Worm (Caenorhabditis elegans) whole organism, L1 larva: ENCODE results near the gene srn-1.

ENCODE experiments used
- C16A3.4 ChIP-seq: fragments of 150-350 bp; optimal IDR thresholded peaks from 2 replicates; lab custom pipeline; 2014; ENCODE audit warnings: missing biosample characterization, missing genetic modification characterization
- blmp-1 ChIP-seq: fragments of 150-350 bp; optimal IDR thresholded peaks from 2 replicates; lab custom pipeline; 2014; ENCODE audit warnings: missing biosample characterization, missing genetic modification characterization
- ceh-82 ChIP-seq, 3 experiments: fragments of 150-350 bp in 1 of 3; sonication (generic microtip) in 2 of 3; optimal IDR thresholded peaks; 2 replicates each; lab custom pipeline; 2014 to 2017; ENCODE audit warnings: missing biosample characterization in 3 of 3, missing genetic modification characterization in 3 of 3
- ceh-88 ChIP-seq: fragments of 200-800 bp; sonication (Bioruptor generic); IDR thresholded peaks from 2 replicates; pipeline ENCODE4 v1.3.6; 2022; ENCODE audit warnings: missing genetic modification characterization, missing compliant biosample characterization
- dpl-1 ChIP-seq, 3 experiments: fragments of 150-350 bp in 2 of 3; sonication (generic microtip) in 1 of 3; optimal IDR thresholded peaks; 2 replicates each; lab custom pipeline; 2014 to 2017; ENCODE audit warnings: missing biosample characterization in 3 of 3, missing genetic modification characterization in 3 of 3, missing genetic modification reagents in 3 of 3
- dsc-1 ChIP-seq: sonication (generic microtip); optimal IDR thresholded peaks from 2 replicates; lab custom pipeline; 2016; ENCODE audit warnings: mild to moderate bottlenecking, missing genetic modification characterization, missing compliant biosample characterization
- elt-3 ChIP-seq, 6 experiments: fragments of 150-350 bp in 1 of 6; sonication (generic microtip); optimal IDR thresholded peaks; 2 replicates each; lab custom pipeline; 2017 to 2018; ENCODE audit warnings: missing biosample characterization in 6 of 6, missing genetic modification characterization in 6 of 6, inconsistent platforms in 1 of 6
- grh-1 ChIP-seq: fragments of 200-800 bp; sonication (Bioruptor generic); IDR thresholded peaks from 2 replicates; pipeline ENCODE4 v1.3.6; 2022; ENCODE audit warnings: missing genetic modification reagents, missing genetic modification characterization, missing compliant biosample characterization
- hpl-2 ChIP-seq: fragments of 150-350 bp; optimal IDR thresholded peaks from 2 replicates; lab custom pipeline; 2014; ENCODE audit warnings: missing biosample characterization, missing genetic modification reagents, missing genetic modification characterization
- lin-14 ChIP-seq: fragments of 200-800 bp; sonication (Bioruptor generic); optimal IDR thresholded peaks from 2 replicates; lab custom pipeline; 2018; ENCODE audit warnings: mild to moderate bottlenecking, missing genetic modification characterization, moderate library complexity, missing compliant biosample characterization
- lin-35 ChIP-seq, 2 experiments: fragments of 150-350 bp; optimal IDR thresholded peaks; 2 replicates each; lab custom pipeline; 2014; ENCODE audit warnings: missing biosample characterization in 2 of 2, missing genetic modification characterization in 2 of 2, missing genetic modification reagents in 2 of 2
- lsy-2 ChIP-seq, 2 experiments: fragments of 150-350 bp; optimal IDR thresholded peaks; 2 replicates each; lab custom pipeline; 2014; ENCODE audit warnings: missing biosample characterization in 2 of 2, missing genetic modification characterization in 2 of 2
- mab-9 ChIP-seq: fragments of 200-800 bp; sonication (Bioruptor generic); IDR thresholded peaks from 2 replicates; pipeline ENCODE4 v1.3.6; 2022; ENCODE audit warnings: missing genetic modification reagents, missing genetic modification characterization, missing compliant biosample characterization
- mdl-1 ChIP-seq, 2 experiments: fragments of 150-350 bp; optimal IDR thresholded peaks; 2 replicates each; lab custom pipeline; 2014 to 2017; ENCODE audit warnings: missing biosample characterization in 2 of 2, missing genetic modification characterization in 2 of 2, inconsistent platforms in 1 of 2
- nhr-11 ChIP-seq: fragments of 150-350 bp; optimal IDR thresholded peaks from 2 replicates; lab custom pipeline; 2014; ENCODE audit warnings: missing biosample characterization, missing genetic modification characterization
- nhr-19 ChIP-seq: fragments of 200-800 bp; sonication (Bioruptor generic); conservative IDR thresholded peaks from 2 replicates; pipeline ENCODE4 v1.3.6; 2022; ENCODE audit warnings: missing genetic modification characterization, missing compliant biosample characterization
- nhr-20 ChIP-seq: sonication (generic microtip); optimal IDR thresholded peaks from 2 replicates; lab custom pipeline; 2016; ENCODE audit warnings: mild to moderate bottlenecking, missing genetic modification characterization, missing compliant biosample characterization
- nhr-47 ChIP-seq: sonication (generic microtip); optimal IDR thresholded peaks from 2 replicates; lab custom pipeline; 2016; ENCODE audit warnings: mild to moderate bottlenecking, missing genetic modification characterization, moderate library complexity, missing compliant biosample characterization
- nhr-71 ChIP-seq: sonication (generic microtip); optimal IDR thresholded peaks from 2 replicates; lab custom pipeline; 2016; ENCODE audit warnings: mild to moderate bottlenecking, missing genetic modification characterization, moderate library complexity, missing compliant biosample characterization
- nhr-77 ChIP-seq: fragments of 150-350 bp; optimal IDR thresholded peaks from 2 replicates; lab custom pipeline; 2014; ENCODE audit warnings: missing biosample characterization, missing genetic modification characterization
- nhr-85 ChIP-seq: sonication (generic microtip); peaks from one replicate; lab custom pipeline; 2016; ENCODE audit warnings: missing genetic modification characterization, inconsistent platforms, missing compliant biosample characterization
- snu-23 ChIP-seq: sonication (generic microtip); optimal IDR thresholded peaks from 2 replicates; lab custom pipeline; 2016; ENCODE audit warnings: missing genetic modification characterization, missing compliant biosample characterization
- sptf-1 ChIP-seq: fragments of 150-350 bp; optimal IDR thresholded peaks from 2 replicates; lab custom pipeline; 2014; ENCODE audit warnings: missing biosample characterization, missing genetic modification characterization
- tbx-2 ChIP-seq: sonication (generic microtip); optimal IDR thresholded peaks from 2 replicates; lab custom pipeline; 2016; ENCODE audit warnings: missing genetic modification characterization, missing compliant biosample characterization
- xbp-1 ChIP-seq: sonication (generic microtip); optimal IDR thresholded peaks from 2 replicates; lab custom pipeline; 2016; ENCODE audit warnings: missing genetic modification characterization, missing compliant biosample characterization
- zag-1 ChIP-seq: fragments of 150-350 bp; optimal IDR thresholded peaks from 2 replicates; lab custom pipeline; 2014; ENCODE audit warnings: missing biosample characterization, missing genetic modification characterization

Gene srn-1

DNA sequence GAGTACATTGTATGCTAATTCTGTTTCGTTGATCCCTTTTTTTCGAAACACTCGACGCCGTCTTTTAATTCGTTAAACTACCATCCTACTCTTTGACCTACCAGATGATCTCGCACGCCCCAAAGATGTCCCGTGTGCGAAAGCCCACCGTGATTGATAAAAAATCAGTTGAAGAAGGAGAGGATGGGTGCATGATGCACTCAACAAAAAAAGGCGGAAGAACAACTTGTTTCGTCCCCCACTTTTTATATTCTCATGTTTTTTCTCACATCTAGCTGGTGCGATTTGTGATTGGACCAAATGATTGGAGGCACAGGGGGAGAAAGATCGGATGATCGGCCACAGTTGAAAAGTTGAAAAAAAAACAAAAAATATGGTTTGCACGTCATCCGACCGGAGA is 47.9 kb downstream of the srn-1 start:
- peak; percentile 11 for TF ChIP-seq C16A3.4 (tag; lab: Kevin White, UChicago)
- peak; percentile 3 for TF ChIP-seq nhr-47 (tag; lab: Kevin White, UChicago)
- no peak for TF ChIP-seq xbp-1 (tag; lab: Kevin White, UChicago)
- peak; percentile 16; the same call in 1 of the 2 replicates for TF ChIP-seq nhr-19
- peak; percentile 35 for TF ChIP-seq snu-23 (GFP tag; lab: Kevin White, UChicago)
- peak; percentile 70 for TF ChIP-seq blmp-1 (tag; lab: Kevin White, UChicago)
- no peak for TF ChIP-seq mab-9
- TF ChIP-seq nhr-20 (tag; lab: Kevin White, UChicago): peak; percentile 73
- TF ChIP-seq sptf-1 (tag; lab: Kevin White, UChicago): no peak
- TF ChIP-seq ceh-82 (tag; optimal IDR thresholded peaks at IDR 0.05; lab: Kevin White, UChicago): no peak
- no peak for TF ChIP-seq hpl-2 (GFP tag; lab: Kevin White, UChicago)
- peak in 1 of 2 experiments; percentile 30 for TF ChIP-seq mdl-1 (tag; optimal IDR thresholded peaks at IDR 0.05; lab: Kevin White, UChicago)
- TF ChIP-seq lin-14: peak; percentile 57
- TF ChIP-seq tbx-2: peak; percentile 56
- TF ChIP-seq nhr-85 (tag; lab: Kevin White, UChicago): peak; percentile 91
- TF ChIP-seq nhr-71 (tag; lab: Kevin White, UChicago): peak; percentile 53
- TF ChIP-seq elt-3 (tag; optimal IDR thresholded peaks at IDR 0.05; lab: Kevin White, UChicago): peak in 4 of 6 experiments; percentile 40 to 79 (median 62)
- 0 out of 2 replicates have a peak, but pooled peaks have one; percentile 23 for TF ChIP-seq grh-1 (GFP tag; lab: Robert Waterston, UW)
- TF ChIP-seq lin-35 (GFP tag; optimal IDR thresholded peaks at IDR 0.05; lab: Kevin White, UChicago): peak in 1 of 2 experiments; percentile 20
- peak in 1 of 2 experiments; percentile 7 for TF ChIP-seq lsy-2 (tag; optimal IDR thresholded peaks at IDR 0.05; lab: Kevin White, UChicago)
- TF ChIP-seq, all 84 proteins: peak for 15

DNA sequence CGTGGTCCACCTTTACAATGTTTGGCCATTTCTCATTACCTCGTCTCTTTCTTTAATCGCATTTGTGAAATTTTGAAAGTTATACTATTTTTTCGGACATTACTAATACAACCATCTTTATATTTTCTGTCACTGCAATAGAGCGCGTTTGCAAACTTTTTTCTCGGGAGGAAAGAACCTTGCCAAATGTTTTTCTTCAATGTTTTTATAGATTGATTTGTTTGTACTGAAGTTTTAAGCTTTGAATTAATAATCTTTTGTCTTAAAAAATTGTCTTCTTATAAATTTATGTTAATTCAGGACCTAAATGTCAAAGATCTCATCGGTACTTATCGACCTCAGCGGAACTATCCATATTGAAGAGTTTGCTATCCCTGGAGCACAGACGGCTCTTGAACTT is 51.4 kb downstream of the srn-1 start, which contains the start of gene K08B12.3:
Gene K08B12.3 (plus strand): TSS at position 301 of the 400 bp plus-strand sequence.
- no peak for TF ChIP-seq nhr-11
- TF ChIP-seq snu-23 (GFP tag; lab: Kevin White, UChicago): peak; percentile 23
- peak in 1 of 2 experiments; percentile 11 for TF ChIP-seq lsy-2 (tag; optimal IDR thresholded peaks at IDR 0.05; lab: Kevin White, UChicago)
- no peak for TF ChIP-seq zag-1
- no peak for TF ChIP-seq ceh-88 (GFP tag; lab: Robert Waterston, UW)
- peak; percentile 3 for TF ChIP-seq C16A3.4 (tag; lab: Kevin White, UChicago)
- peak in 1 of 2 experiments; percentile 26 for TF ChIP-seq lin-35 (GFP tag; optimal IDR thresholded peaks at IDR 0.05; lab: Kevin White, UChicago)
- no peak for TF ChIP-seq tbx-2
- TF ChIP-seq blmp-1 (tag; lab: Kevin White, UChicago): peak; percentile 19
- no peak for TF ChIP-seq nhr-77 (tag; lab: Kevin White, UChicago)
- TF ChIP-seq dpl-1 (GFP tag; optimal IDR thresholded peaks at IDR 0.05; lab: Kevin White, UChicago): peak in 1 of 3 experiments; percentile 13
- TF ChIP-seq dsc-1 (tag; lab: Kevin White, UChicago): no peak
